Fruit fly (Drosophila melanogaster): Measurements from ENCODE around the gene RpS10b.

The RpS10b gene

dm6 chrX:19585142-19585541 is 12.7 kb upstream of the RpS10b start:
- TF ChIP-seq h (optimal IDR thresholded peaks at IDR 0.05) (no peak), ttk (optimal IDR thresholded peaks at IDR 0.05) (no peak), psq (optimal IDR thresholded peaks at IDR 0.05) (no peak), Sin3A (optimal IDR thresholded peaks at IDR 0.05) (no peak), insv (optimal IDR thresholded peaks at IDR 0.05) (no peak), Myc (optimal IDR thresholded peaks at IDR 0.05) (no peak)

dm6 chrX:19590070-19590469 is 7.8 kb upstream of the RpS10b start, which contains the start of gene CG14219:
Gene CG14219 (minus strand): TSS chrX:19590170.
- TF ChIP-seq insv (optimal IDR thresholded peaks at IDR 0.05) (no peak), ttk (optimal IDR thresholded peaks at IDR 0.05) (no peak), Myc (optimal IDR thresholded peaks at IDR 0.05) (no peak), Sin3A (optimal IDR thresholded peaks at IDR 0.05) (no peak), h (optimal IDR thresholded peaks at IDR 0.05) (no peak), psq (optimal IDR thresholded peaks at IDR 0.05) (no peak)

dm6 chrX:19590579-19590978 is 7.3 kb upstream of the RpS10b start:
- no peak for TF ChIP-seq h (optimal IDR thresholded peaks at IDR 0.05)
- TF ChIP-seq Sin3A (optimal IDR thresholded peaks at IDR 0.05): no peak
- TF ChIP-seq ttk (optimal IDR thresholded peaks at IDR 0.05): no peak
- TF ChIP-seq psq (optimal IDR thresholded peaks at IDR 0.05): no peak
- no peak for TF ChIP-seq Myc (optimal IDR thresholded peaks at IDR 0.05)
- no peak for TF ChIP-seq insv (optimal IDR thresholded peaks at IDR 0.05)

dm6 chrX:19592309-19592708 is 5.5 kb upstream of the RpS10b start, which contains the start of gene CG14205:
Gene CG14205 (plus strand): TSS chrX:19592609.
- TF ChIP-seq Myc (optimal IDR thresholded peaks at IDR 0.05) (no peak), ttk (optimal IDR thresholded peaks at IDR 0.05) (no peak), psq (optimal IDR thresholded peaks at IDR 0.05) (no peak), Sin3A (optimal IDR thresholded peaks at IDR 0.05) (no peak), insv (optimal IDR thresholded peaks at IDR 0.05) (no peak), h (optimal IDR thresholded peaks at IDR 0.05) (no peak)

- TF ChIP-seq psq (optimal IDR thresholded peaks at IDR 0.05): no peak
- no peak for TF ChIP-seq h (optimal IDR thresholded peaks at IDR 0.05)
- TF ChIP-seq Myc (optimal IDR thresholded peaks at IDR 0.05): no peak
- no peak for TF ChIP-seq ttk (optimal IDR thresholded peaks at IDR 0.05)
- no peak for TF ChIP-seq insv (optimal IDR thresholded peaks at IDR 0.05)
- no peak for TF ChIP-seq Sin3A (optimal IDR thresholded peaks at IDR 0.05)
Measured at dm6 chrX:19595862-19596261, 2.0 kb upstream of the RpS10b start.

dm6 chrX:19598503-19598902 is 672 bp downstream of the RpS10b start:
- TF ChIP-seq insv (optimal IDR thresholded peaks at IDR 0.05) (no peak), Sin3A (optimal IDR thresholded peaks at IDR 0.05) (no peak), ttk (optimal IDR thresholded peaks at IDR 0.05) (no peak), Myc (optimal IDR thresholded peaks at IDR 0.05) (no peak), h (optimal IDR thresholded peaks at IDR 0.05) (no peak), psq (optimal IDR thresholded peaks at IDR 0.05) (no peak)

dm6 chrX:19601644-19602043 is 3.8 kb downstream of the RpS10b start, which contains the start of gene CG14220:
Gene CG14220 (minus strand): TSS chrX:19601851.
- TF ChIP-seq psq (optimal IDR thresholded peaks at IDR 0.05) (no peak), Sin3A (optimal IDR thresholded peaks at IDR 0.05) (no peak), Myc (optimal IDR thresholded peaks at IDR 0.05) (no peak), insv (optimal IDR thresholded peaks at IDR 0.05) (no peak), ttk (optimal IDR thresholded peaks at IDR 0.05) (no peak), h (optimal IDR thresholded peaks at IDR 0.05) (no peak)

- TF ChIP-seq psq (optimal IDR thresholded peaks at IDR 0.05): no peak
Measured at dm6 chrX:19602483-19602882, 4.7 kb downstream of the RpS10b start.

dm6 chrX:19603953-19604352 is 6.1 kb downstream of the RpS10b start:
- TF ChIP-seq Myc (optimal IDR thresholded peaks at IDR 0.05) (no peak), Sin3A (optimal IDR thresholded peaks at IDR 0.05) (no peak), ttk (optimal IDR thresholded peaks at IDR 0.05) (no peak), insv (optimal IDR thresholded peaks at IDR 0.05) (no peak), psq (optimal IDR thresholded peaks at IDR 0.05) (no peak), h (optimal IDR thresholded peaks at IDR 0.05) (no peak)

- TF ChIP-seq Myc (optimal IDR thresholded peaks at IDR 0.05): no peak
Measured at dm6 chrX:19604997-19605396, 7.2 kb downstream of the RpS10b start, which contains the start of gene CG14207. Gene CG14207 (plus strand): TSS chrX:19605199.

dm6 chrX:19605915-19606314 is 8.1 kb downstream of the RpS10b start:
- no peak for TF ChIP-seq Myc (optimal IDR thresholded peaks at IDR 0.05)
- no peak for TF ChIP-seq h (optimal IDR thresholded peaks at IDR 0.05)
- TF ChIP-seq psq (optimal IDR thresholded peaks at IDR 0.05): no peak
- no peak for TF ChIP-seq Sin3A (optimal IDR thresholded peaks at IDR 0.05)
- no peak for TF ChIP-seq ttk (optimal IDR thresholded peaks at IDR 0.05)
- no peak for TF ChIP-seq insv (optimal IDR thresholded peaks at IDR 0.05)

dm6 chrX:19606558-19606957 is 8.7 kb downstream of the RpS10b start:
- TF ChIP-seq Myc (optimal IDR thresholded peaks at IDR 0.05) (no peak), Sin3A (optimal IDR thresholded peaks at IDR 0.05) (no peak)

- TF ChIP-seq h (optimal IDR thresholded peaks at IDR 0.05) (no peak), ttk (optimal IDR thresholded peaks at IDR 0.05) (no peak), Sin3A (optimal IDR thresholded peaks at IDR 0.05) (no peak)
Measured at dm6 chrX:19606971-19607370, 9.1 kb downstream of the RpS10b start.

dm6 chrX:19608042-19608609 is 10.3 kb downstream of the RpS10b start:
- TF ChIP-seq psq (optimal IDR thresholded peaks at IDR 0.05): no peak
- TF ChIP-seq insv (optimal IDR thresholded peaks at IDR 0.05): no peak
- no peak for TF ChIP-seq ttk (optimal IDR thresholded peaks at IDR 0.05)
- TF ChIP-seq Myc (optimal IDR thresholded peaks at IDR 0.05): no peak
- no peak for TF ChIP-seq Sin3A (optimal IDR thresholded peaks at IDR 0.05)
- no peak for TF ChIP-seq h (optimal IDR thresholded peaks at IDR 0.05)

Measured in Kc167 (cell line).